Worm (Caenorhabditis elegans) whole organism, L4 larva: ENCODE data around the gene W08G11.5.
"Not testable (repeated sequence)": the region's sequence is repeated elsewhere in the genome, so short reads cannot be mapped to it uniquely, and the experiment has no call there.

ENCODE experiments used
- Y5F2A.4 ChIP-seq: fragments of 200-800 bp; sonication (Bioruptor generic); optimal IDR thresholded peaks from 2 replicates; lab custom pipeline; 2018; ENCODE audit warnings: mild to moderate bottlenecking, missing genetic modification characterization, missing compliant biosample characterization
- ZK546.5 ChIP-seq, 2 experiments: sonication (generic microtip); optimal IDR thresholded peaks; 2 replicates each; lab custom pipeline; 2017; ENCODE audit warnings: missing biosample characterization in 2 of 2, missing genetic modification characterization in 2 of 2
- egl-27 ChIP-seq: sonication (generic microtip); optimal IDR thresholded peaks from 3 replicates; lab custom pipeline; 2017; ENCODE audit warnings: missing biosample characterization, missing genetic modification reagents, missing genetic modification characterization
- hlh-30 ChIP-seq: sonication (generic microtip); optimal IDR thresholded peaks from 2 replicates; lab custom pipeline; 2017; ENCODE audit warnings: antibody characterized with exemption, mild to moderate bottlenecking, missing genetic modification characterization, missing compliant biosample characterization; ENCODE audit not compliant: insufficient read depth
- lir-3 ChIP-seq: sonication (generic microtip); optimal IDR thresholded peaks from 2 replicates; lab custom pipeline; 2016; ENCODE audit warnings: mild to moderate bottlenecking, missing genetic modification characterization, missing compliant biosample characterization
- mep-1 ChIP-seq: fragments of 150-350 bp; sonication (generic microtip); optimal IDR thresholded peaks from 3 replicates; lab custom pipeline; 2014; ENCODE audit warnings: missing biosample characterization, missing genetic modification characterization
- nhr-237 ChIP-seq: sonication (generic microtip); optimal IDR thresholded peaks from 2 replicates; lab custom pipeline; 2017; ENCODE audit warnings: missing biosample characterization, missing genetic modification characterization
- nhr-25 ChIP-seq: sonication (generic microtip); optimal IDR thresholded peaks from 2 replicates; lab custom pipeline; 2017; ENCODE audit warnings: missing genetic modification characterization, mild to moderate bottlenecking, missing compliant biosample characterization, antibody characterized with exemption, moderate library complexity, borderline replicate concordance; ENCODE audit not compliant: insufficient read depth
- pqm-1 ChIP-seq: sonication (generic microtip); optimal IDR thresholded peaks from 2 replicates; lab custom pipeline; 2017; ENCODE audit warnings: missing biosample characterization, missing genetic modification characterization
- saeg-2 ChIP-seq: fragments of 200-800 bp; sonication (Bioruptor generic); IDR thresholded peaks from 2 replicates; pipeline ENCODE4 v1.3.6; 2022; ENCODE audit warnings: missing genetic modification reagents, missing genetic modification characterization, missing compliant biosample characterization
- unc-130 ChIP-seq: sonication (generic microtip); optimal IDR thresholded peaks from 2 replicates; lab custom pipeline; 2016; ENCODE audit warnings: missing genetic modification reagents, missing genetic modification characterization, missing compliant biosample characterization

DNA sequence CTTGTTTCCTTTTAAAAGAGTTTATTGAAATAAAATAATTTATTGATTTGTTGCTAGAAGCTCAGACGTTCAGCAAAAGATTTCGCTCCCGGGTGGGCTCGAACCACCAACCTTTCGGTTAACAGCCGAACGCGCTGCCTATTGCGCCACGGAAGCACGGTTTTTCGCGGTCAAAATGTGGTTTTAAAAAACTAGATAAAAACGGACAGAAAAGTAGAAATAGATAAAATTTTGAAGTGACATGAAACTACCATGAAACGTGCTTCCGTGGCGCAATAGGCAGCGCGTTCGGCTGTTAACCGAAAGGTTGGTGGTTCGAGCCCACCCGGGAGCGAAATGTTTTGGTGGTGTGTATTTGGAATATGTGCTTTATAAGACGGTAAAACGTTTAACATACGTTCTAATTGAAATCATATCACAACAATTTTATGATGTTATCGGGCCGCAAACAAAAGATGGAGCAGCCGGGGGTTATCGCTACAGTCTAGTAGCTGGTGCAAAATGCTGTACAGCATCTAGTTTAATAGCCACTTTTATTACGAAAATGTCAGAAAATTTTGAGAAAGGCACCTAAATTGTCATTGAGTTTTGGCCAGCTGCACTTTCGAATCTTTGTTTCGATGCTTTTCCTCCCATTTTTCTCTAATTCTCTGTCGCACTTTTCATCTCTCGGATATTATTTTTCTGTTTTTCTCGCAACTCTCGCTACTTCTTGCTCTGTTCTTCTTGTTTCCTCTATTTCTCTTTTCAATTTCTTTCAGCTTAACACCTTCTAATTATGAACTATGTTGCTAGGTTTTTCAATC is 7.8 kb downstream of the W08G11.5 start, which contains the start of gene slc-9B.2:
- TF ChIP-seq unc-130 (GFP tag; lab: Kevin White, UChicago) (peak; percentile 1), hlh-30 (tag; lab: Kevin White, UChicago) (peak; percentile 8)
- not testable (repeated sequence) for TF ChIP-seq Y5F2A.4 (GFP tag; lab: Kevin White, UChicago); mep-1; saeg-2 (GFP tag; lab: Robert Waterston, UW); ZK546.5 (tag; optimal IDR thresholded peaks at IDR 0.05; lab: Kevin White, UChicago); nhr-237 (tag; lab: Kevin White, UChicago); egl-27 (tag; lab: Kevin White, UChicago); nhr-25 (tag; lab: Kevin White, UChicago); lir-3 (tag; lab: Kevin White, UChicago); pqm-1 (tag; lab: Kevin White, UChicago)
